Worm (Caenorhabditis elegans) whole organism, L3 larva: ENCODE results near the gene F33G12.7.

Source experiments
- fkh-10 ChIP-seq: sonication (generic microtip); optimal IDR thresholded peaks from 2 replicates; lab custom pipeline; 2017; ENCODE audit warnings: missing biosample characterization, missing genetic modification reagents, missing genetic modification characterization
- nhr-28 ChIP-seq: fragments of 150-350 bp; optimal IDR thresholded peaks from 2 replicates; lab custom pipeline; 2014; ENCODE audit warnings: missing biosample characterization, missing genetic modification characterization
- tbx-2 ChIP-seq: sonication (generic microtip); optimal IDR thresholded peaks from 2 replicates; lab custom pipeline; 2016; ENCODE audit warnings: mild to moderate bottlenecking, missing genetic modification characterization, missing compliant biosample characterization

ce11 chrII:5022381-5022855 is 18.1 kb downstream of the F33G12.7 start, which contains the start of the genes nsy-1 and F59A6.13:
- no peak for TF ChIP-seq tbx-2 (tag; lab: Kevin White, UChicago)
- TF ChIP-seq nhr-28 (tag; lab: Kevin White, UChicago) = no peak
- no peak for TF ChIP-seq fkh-10 (GFP tag; lab: Kevin White, UChicago)
